In genomic region chrX:15704579-15705110, ce11 we compare ENCODE assay signal across 3 worm cellular contexts.
TF ChIP-seq lines count a peak whose summit lies in the region.

No protein-coding gene starts in this region.

TF ChIP-seq in whole organism, L1 larva, 84 proteins besides CTCF, POLR2A, EP300 and RAD21 (continued from another document):
- TF ChIP-seq elt-3 (tag; optimal IDR thresholded peaks at IDR 0.05; lab: Kevin White, UChicago) (peak in 5 of 6 experiments; percentile 78 to 93 (median 91)), blmp-1 (tag; optimal IDR thresholded peaks at IDR 0.05; lab: Kevin White, UChicago) (peak; percentile 10), ceh-88 (GFP tag; IDR thresholded peaks at IDR 0.05; lab: Robert Waterston, UW) (no peak), lin-13 (GFP tag; optimal IDR thresholded peaks at IDR 0.05; lab: Kevin White, UChicago) (peak; percentile 11), nhr-20 (tag; optimal IDR thresholded peaks at IDR 0.05; lab: Kevin White, UChicago) (peak; percentile 80), nhr-71 (tag; optimal IDR thresholded peaks at IDR 0.05; lab: Kevin White, UChicago) (peak; percentile 78), efl-3 (GFP tag; optimal IDR thresholded peaks at IDR 0.05; lab: Kevin White, UChicago) (no peak), fkh-8 (tag; optimal IDR thresholded peaks at IDR 0.05; lab: Kevin White, UChicago) (no peak), mdl-1 (tag; optimal IDR thresholded peaks at IDR 0.05; lab: Kevin White, UChicago) (peak in 1 of 2 experiments; percentile 26), nhr-47 (tag; optimal IDR thresholded peaks at IDR 0.05; lab: Kevin White, UChicago) (peak; percentile 19), tbx-2 (tag; optimal IDR thresholded peaks at IDR 0.05; lab: Kevin White, UChicago) (peak; percentile 13), sptf-1 (tag; optimal IDR thresholded peaks at IDR 0.05; lab: Kevin White, UChicago) (no peak), snu-23 (GFP tag; optimal IDR thresholded peaks at IDR 0.05; lab: Kevin White, UChicago) (peak; percentile 61), isw-1 (GFP tag; IDR thresholded peaks at IDR 0.05; lab: Robert Waterston, UW) (no peak), lin-35 (GFP tag; optimal IDR thresholded peaks at IDR 0.05; lab: Kevin White, UChicago) (peak in 1 of 2 experiments; percentile 33), efl-1 (optimal IDR thresholded peaks at IDR 0.05; lab: Kevin White, UChicago) (no peak), efl-1 (GFP tag; optimal IDR thresholded peaks at IDR 0.05 in 1 of 2; lab: Kevin White, UChicago) (peak in 1 of 2 experiments; percentile 33), nhr-90 (tag; optimal IDR thresholded peaks at IDR 0.05; lab: Kevin White, UChicago; ENCODE audit: poor library complexity) (peak; percentile 65), lin-14 (GFP tag; optimal IDR thresholded peaks at IDR 0.05; lab: Kevin White, UChicago) (peak; percentile 46)
TF ChIP-seq in whole organism, L1 larva: peak in this region for 18.

TF ChIP-seq in whole organism, L3 larva, 47 proteins besides CTCF, POLR2A, EP300 and RAD21 (continued from another document):
- TF ChIP-seq egl-5 (tag; optimal IDR thresholded peaks at IDR 0.05; lab: Kevin White, UChicago) (peak; percentile 47), lsy-12 (tag; optimal IDR thresholded peaks at IDR 0.05; lab: Kevin White, UChicago) (peak; percentile 9), mml-1 (tag; optimal IDR thresholded peaks at IDR 0.05; lab: Kevin White, UChicago) (no peak), pqm-1 (tag; optimal IDR thresholded peaks at IDR 0.05; lab: Kevin White, UChicago) (peak; percentile 68), fkh-2 (tag; optimal IDR thresholded peaks at IDR 0.05; lab: Kevin White, UChicago) (no peak), ztf-4 (tag; optimal IDR thresholded peaks at IDR 0.05; lab: Kevin White, UChicago) (no peak), ceh-9 (tag; optimal IDR thresholded peaks at IDR 0.05; lab: Kevin White, UChicago) (no peak), nhr-28 (tag; optimal IDR thresholded peaks at IDR 0.05; lab: Kevin White, UChicago) (no peak), aly-2 (tag; optimal IDR thresholded peaks at IDR 0.05; lab: Kevin White, UChicago) (no peak), lin-15B (tag; optimal IDR thresholded peaks at IDR 0.05; lab: Kevin White, UChicago) (no peak), ztf-11 (tag; optimal IDR thresholded peaks at IDR 0.05; lab: Kevin White, UChicago) (no peak), nhr-43 (tag; optimal IDR thresholded peaks at IDR 0.05; lab: Kevin White, UChicago; ENCODE audit: poor library complexity, severe bottlenecking) (no peak), R02D3.7 (tag; optimal IDR thresholded peaks at IDR 0.05; lab: Kevin White, UChicago) (no peak), ZK546.5 (tag; optimal IDR thresholded peaks at IDR 0.05; lab: Kevin White, UChicago) (no peak), fos-1 (tag; optimal IDR thresholded peaks at IDR 0.05; lab: Kevin White, UChicago) (no peak), mdl-1 (tag; optimal IDR thresholded peaks at IDR 0.05; lab: Kevin White, UChicago) (peak; percentile 8), lin-39 (tag; optimal IDR thresholded peaks at IDR 0.05; lab: Kevin White, UChicago) (no peak), nhr-76 (tag; optimal IDR thresholded peaks at IDR 0.05; lab: Kevin White, UChicago) (no peak), daf-12 (tag; optimal IDR thresholded peaks at IDR 0.05; lab: Kevin White, UChicago) (no peak), elt-1 (tag; optimal IDR thresholded peaks at IDR 0.05; lab: Kevin White, UChicago) (peak; percentile 3), nfya-1 (tag; optimal IDR thresholded peaks at IDR 0.05; lab: Kevin White, UChicago; ENCODE audit: insufficient read depth) (peak; percentile 32), sea-2 (GFP tag; optimal IDR thresholded peaks at IDR 0.05; lab: Kevin White, UChicago) (no peak), nhr-12 (tag; optimal IDR thresholded peaks at IDR 0.05; lab: Kevin White, UChicago) (no peak), ceh-16 (tag; optimal IDR thresholded peaks at IDR 0.05; lab: Kevin White, UChicago) (no peak), snpc-4 (tag; optimal IDR thresholded peaks at IDR 0.05; lab: Kevin White, UChicago) (no peak), elt-2 (tag; optimal IDR thresholded peaks at IDR 0.05; lab: Kevin White, UChicago) (peak; percentile 83), fkh-10 (GFP tag; optimal IDR thresholded peaks at IDR 0.05; lab: Kevin White, UChicago) (no peak), ceh-82 (tag; optimal IDR thresholded peaks at IDR 0.05; lab: Kevin White, UChicago) (no peak), jun-1 (tag; optimal IDR thresholded peaks at IDR 0.05; lab: Kevin White, UChicago) (peak; percentile 64), elt-3 (tag; optimal IDR thresholded peaks at IDR 0.05; lab: Kevin White, UChicago) (peak in 1 of 3 experiments; percentile 30), hmg-11 (tag; optimal IDR thresholded peaks at IDR 0.05; lab: Kevin White, UChicago) (no peak), eor-1 (tag; optimal IDR thresholded peaks at IDR 0.05; lab: Kevin White, UChicago) (no peak)

TF ChIP-seq in whole organism, L4 larva, 104 proteins besides CTCF, POLR2A, EP300 and RAD21 (continued from another document):
- no peak for TF ChIP-seq spr-3 (GFP tag; optimal IDR thresholded peaks at IDR 0.05; lab: Kevin White, UChicago)
- TF ChIP-seq unc-62 (GFP tag; optimal IDR thresholded peaks at IDR 0.05 in 1 of 2; lab: Kevin White, UChicago), result peak in 1 of 2 experiments; percentile 60
- no peak for TF ChIP-seq unc-62 (tag; optimal IDR thresholded peaks at IDR 0.05; lab: Kevin White, UChicago)
- TF ChIP-seq nhr-48 (tag; optimal IDR thresholded peaks at IDR 0.05; lab: Kevin White, UChicago), result peak; percentile 97
- no peak for TF ChIP-seq vab-7 (GFP tag; IDR thresholded peaks at IDR 0.05; lab: Robert Waterston, UW)
- no peak for TF ChIP-seq nhr-76 (tag; optimal IDR thresholded peaks at IDR 0.05; lab: Kevin White, UChicago)
- no peak for TF ChIP-seq spr-1 (tag; optimal IDR thresholded peaks at IDR 0.05; lab: Kevin White, UChicago)
- TF ChIP-seq gei-8 (GFP tag; optimal IDR thresholded peaks at IDR 0.05; lab: Kevin White, UChicago), result no peak
- TF ChIP-seq ctbp-1 (GFP tag; IDR thresholded peaks at IDR 0.05; lab: Robert Waterston, UW), result no peak
- no peak for TF ChIP-seq lin-29 (GFP tag; IDR thresholded peaks at IDR 0.05; lab: Robert Waterston, UW)
- no peak for TF ChIP-seq pqm-1 (tag; optimal IDR thresholded peaks at IDR 0.05; lab: Kevin White, UChicago)
- TF ChIP-seq ceh-62 (tag; optimal IDR thresholded peaks at IDR 0.05; lab: Kevin White, UChicago), result no peak
- no peak for TF ChIP-seq nhr-25 (tag; optimal IDR thresholded peaks at IDR 0.05; lab: Kevin White, UChicago; ENCODE audit: borderline replicate concordance, insufficient read depth)
- TF ChIP-seq zfp-3 (GFP tag; conservative IDR thresholded peaks at IDR 0.05; lab: Robert Waterston, UW), result no peak
- TF ChIP-seq lin-38 (GFP tag; IDR thresholded peaks at IDR 0.05; lab: Robert Waterston, UW), result no peak
- no peak for TF ChIP-seq F44E2.7 (GFP tag; IDR thresholded peaks at IDR 0.05; lab: Robert Waterston, UW)
- TF ChIP-seq mes-2 (tag; optimal IDR thresholded peaks at IDR 0.05; lab: Kevin White, UChicago; ENCODE audit: poor library complexity, severe bottlenecking), result no peak
- no peak for TF ChIP-seq ces-1 (GFP tag; optimal IDR thresholded peaks at IDR 0.05; lab: Kevin White, UChicago)
- TF ChIP-seq set-16 (GFP tag; IDR thresholded peaks at IDR 0.05; lab: Robert Waterston, UW), result no peak
- no peak for TF ChIP-seq tag-97 (GFP tag; IDR thresholded peaks at IDR 0.05; lab: Robert Waterston, UW)
- no peak for TF ChIP-seq F26F4.8 (GFP tag; conservative IDR thresholded peaks at IDR 0.05; lab: Robert Waterston, UW)
- TF ChIP-seq mep-1 (tag; optimal IDR thresholded peaks at IDR 0.05; lab: Kevin White, UChicago), result peak; percentile 34
- TF ChIP-seq ZK546.5 (tag; optimal IDR thresholded peaks at IDR 0.05; lab: Kevin White, UChicago), result no peak
- peak; percentile 30; the same call in 1 of the 2 replicates for TF ChIP-seq lin-1 (GFP tag; IDR thresholded peaks at IDR 0.05; lab: Robert Waterston, UW)
- TF ChIP-seq pha-4 (GFP tag; IDR thresholded peaks at IDR 0.05; lab: Robert Waterston, UW), result no peak
- TF ChIP-seq pha-4 (tag; optimal IDR thresholded peaks at IDR 0.05; lab: Kevin White, UChicago), result no peak
- no peak for TF ChIP-seq lin-39 (tag; optimal IDR thresholded peaks at IDR 0.05; lab: Kevin White, UChicago)
- TF ChIP-seq ztf-7 (tag; optimal IDR thresholded peaks at IDR 0.05; lab: Kevin White, UChicago), result no peak
- TF ChIP-seq daf-12 (tag; optimal IDR thresholded peaks at IDR 0.05; lab: Kevin White, UChicago), result no peak
- peak in 1 of 2 experiments; percentile 69 for TF ChIP-seq mdl-1 (tag; optimal IDR thresholded peaks at IDR 0.05; lab: Kevin White, UChicago)
- no peak for TF ChIP-seq ama-1 (optimal IDR thresholded peaks at IDR 0.05; lab: Kevin White, UChicago)
- TF ChIP-seq aly-2 (tag; optimal IDR thresholded peaks at IDR 0.05; lab: Kevin White, UChicago), result no peak
- no peak for TF ChIP-seq snpc-4 (tag; optimal IDR thresholded peaks at IDR 0.05; lab: Kevin White, UChicago)
- no peak for TF ChIP-seq zag-1 (tag; optimal IDR thresholded peaks at IDR 0.05; lab: Kevin White, UChicago)
- TF ChIP-seq daf-16 (GFP tag; optimal IDR thresholded peaks at IDR 0.05; lab: Kevin White, UChicago), result peak in 1 of 2 experiments; percentile 8
- peak; percentile 84 for TF ChIP-seq daf-16 (tag; optimal IDR thresholded peaks at IDR 0.05; lab: Kevin White, UChicago)
- no peak for TF ChIP-seq Y5F2A.4 (GFP tag; optimal IDR thresholded peaks at IDR 0.05; lab: Kevin White, UChicago)
- peak; percentile 70 for TF ChIP-seq dve-1 (tag; optimal IDR thresholded peaks at IDR 0.05; lab: Kevin White, UChicago; ENCODE audit: insufficient read depth)
- TF ChIP-seq nhr-28 (tag; optimal IDR thresholded peaks at IDR 0.05; lab: Kevin White, UChicago), result peak; percentile 53
- TF ChIP-seq Y48G9A.11 (GFP tag; IDR thresholded peaks at IDR 0.05; lab: Robert Waterston, UW), result no peak
- no peak for TF ChIP-seq F49E8.2 (tag; optimal IDR thresholded peaks at IDR 0.05; lab: Kevin White, UChicago; ENCODE audit: borderline replicate concordance)
- TF ChIP-seq lsy-2 (tag; optimal IDR thresholded peaks at IDR 0.05; lab: Kevin White, UChicago), result peak in 1 of 2 experiments; percentile 22
- no peak for TF ChIP-seq mxl-2 (GFP tag; conservative IDR thresholded peaks at IDR 0.05; lab: Robert Waterston, UW)
- TF ChIP-seq snpc-1.2 (GFP tag; IDR thresholded peaks at IDR 0.05; lab: Robert Waterston, UW), result no peak
- no peak for TF ChIP-seq nhr-111 (GFP tag; optimal IDR thresholded peaks at IDR 0.05; lab: Kevin White, UChicago)
- TF ChIP-seq madf-5 (GFP tag; IDR thresholded peaks at IDR 0.05; lab: Robert Waterston, UW), result no peak
- TF ChIP-seq F37D6.2 (tag; optimal IDR thresholded peaks at IDR 0.05; lab: Kevin White, UChicago), result no peak
- TF ChIP-seq ZK337.2 (GFP tag; IDR thresholded peaks at IDR 0.05; lab: Robert Waterston, UW), result no peak
- TF ChIP-seq nhr-102 (tag; optimal IDR thresholded peaks at IDR 0.05; lab: Kevin White, UChicago), result peak; percentile 50
- TF ChIP-seq F10B5.3 (tag; optimal IDR thresholded peaks at IDR 0.05; lab: Kevin White, UChicago), result no peak
- TF ChIP-seq hmg-1.1 (GFP tag; IDR thresholded peaks at IDR 0.05; lab: Robert Waterston, UW), result no peak
- no peak for TF ChIP-seq lin-15B (tag; optimal IDR thresholded peaks at IDR 0.05; lab: Kevin White, UChicago)
- no peak for TF ChIP-seq zip-2 (tag; optimal IDR thresholded peaks at IDR 0.05; lab: Kevin White, UChicago)
- no peak for TF ChIP-seq mdt-29 (GFP tag; IDR thresholded peaks at IDR 0.05; lab: Robert Waterston, UW)
- TF ChIP-seq unc-130 (GFP tag; optimal IDR thresholded peaks at IDR 0.05; lab: Kevin White, UChicago), result no peak
- TF ChIP-seq Y105C5A.15 (GFP tag; IDR thresholded peaks at IDR 0.05; lab: Robert Waterston, UW), result no peak
- TF ChIP-seq rbr-2 (tag; optimal IDR thresholded peaks at IDR 0.05; lab: Kevin White, UChicago), result no peak
- TF ChIP-seq sdz-12 (GFP tag; optimal IDR thresholded peaks at IDR 0.05; lab: Kevin White, UChicago), result no peak
- no peak for TF ChIP-seq ceh-82 (tag; optimal IDR thresholded peaks at IDR 0.05; lab: Kevin White, UChicago)
- TF ChIP-seq aha-1 (tag; lab: Kevin White, UChicago), result peak; percentile 85
- TF ChIP-seq daf-19 (GFP tag; conservative IDR thresholded peaks at IDR 0.05; lab: Robert Waterston, UW), result no peak
- TF ChIP-seq hlh-30 (tag; optimal IDR thresholded peaks at IDR 0.05; lab: Kevin White, UChicago; ENCODE audit: insufficient read depth), result peak; percentile 84
- TF ChIP-seq nhr-41 (GFP tag; IDR thresholded peaks at IDR 0.05; lab: Robert Waterston, UW), result no peak
- TF ChIP-seq Y75B8A.6 (GFP tag; IDR thresholded peaks at IDR 0.05; lab: Robert Waterston, UW), result no peak
- no peak for TF ChIP-seq cey-2 (tag; optimal IDR thresholded peaks at IDR 0.05; lab: Kevin White, UChicago; ENCODE audit: borderline replicate concordance, insufficient read depth)
- TF ChIP-seq egl-27 (tag; optimal IDR thresholded peaks at IDR 0.05; lab: Kevin White, UChicago), result no peak
- no peak for TF ChIP-seq nhr-42 (GFP tag; IDR thresholded peaks at IDR 0.05; lab: Robert Waterston, UW)
- TF ChIP-seq mxl-3 (GFP tag; optimal IDR thresholded peaks at IDR 0.05; lab: Kevin White, UChicago), result no peak
- no peak for TF ChIP-seq jun-1 (tag; optimal IDR thresholded peaks at IDR 0.05; lab: Kevin White, UChicago)
- no peak for TF ChIP-seq attf-4 (tag; optimal IDR thresholded peaks at IDR 0.05; lab: Kevin White, UChicago)
- TF ChIP-seq lin-13 (GFP tag; optimal IDR thresholded peaks at IDR 0.05; lab: Kevin White, UChicago), result no peak
- TF ChIP-seq php-3 (GFP tag; IDR thresholded peaks at IDR 0.05; lab: Robert Waterston, UW), result no peak
- peak; percentile 0 for TF ChIP-seq nhr-11 (tag; optimal IDR thresholded peaks at IDR 0.05; lab: Kevin White, UChicago)
- no peak for TF ChIP-seq unc-39 (tag; optimal IDR thresholded peaks at IDR 0.05; lab: Kevin White, UChicago)
- TF ChIP-seq dmd-9 (GFP tag; IDR thresholded peaks at IDR 0.05; lab: Robert Waterston, UW), result no peak
- no peak for TF ChIP-seq hif-1 (tag; optimal IDR thresholded peaks at IDR 0.05; lab: Kevin White, UChicago)
- TF ChIP-seq ztf-11 (tag; optimal IDR thresholded peaks at IDR 0.05; lab: Kevin White, UChicago), result no peak
- TF ChIP-seq fos-1 (tag; optimal IDR thresholded peaks at IDR 0.05; lab: Kevin White, UChicago), result no peak
- no peak for TF ChIP-seq daf-8 (GFP tag; IDR thresholded peaks at IDR 0.05; lab: Robert Waterston, UW)
- TF ChIP-seq lir-3 (tag; optimal IDR thresholded peaks at IDR 0.05; lab: Kevin White, UChicago), result no peak
- no peak for TF ChIP-seq dmd-8 (GFP tag; IDR thresholded peaks at IDR 0.05; lab: Robert Waterston, UW)
- no peak for TF ChIP-seq zfp-2 (tag; optimal IDR thresholded peaks at IDR 0.05; lab: Kevin White, UChicago)
- TF ChIP-seq skn-1 (tag; optimal IDR thresholded peaks at IDR 0.05; lab: Kevin White, UChicago), result no peak
- TF ChIP-seq nhr-6 (tag; optimal IDR thresholded peaks at IDR 0.05; lab: Kevin White, UChicago), result no peak
- no peak for TF ChIP-seq egl-43 (GFP tag; IDR thresholded peaks at IDR 0.05; lab: Robert Waterston, UW)
- no peak for TF ChIP-seq ceh-20 (GFP tag; IDR thresholded peaks at IDR 0.05; lab: Robert Waterston, UW)
- TF ChIP-seq zip-11 (GFP tag; IDR thresholded peaks at IDR 0.05; lab: Robert Waterston, UW), result no peak
- TF ChIP-seq nhr-77 (tag; optimal IDR thresholded peaks at IDR 0.05; lab: Kevin White, UChicago), result peak; percentile 49
- no peak for TF ChIP-seq ceh-28 (tag; optimal IDR thresholded peaks at IDR 0.05; lab: Kevin White, UChicago)
- no peak for TF ChIP-seq dpl-1 (GFP tag; optimal IDR thresholded peaks at IDR 0.05; lab: Kevin White, UChicago)
- TF ChIP-seq T20F7.1 (GFP tag; optimal IDR thresholded peaks at IDR 0.05; lab: Kevin White, UChicago), result no peak
- no peak for TF ChIP-seq fkh-10 (GFP tag; optimal IDR thresholded peaks at IDR 0.05; lab: Kevin White, UChicago)
- no peak for TF ChIP-seq T26A8.4 (GFP tag; IDR thresholded peaks at IDR 0.05; lab: Robert Waterston, UW)
TF ChIP-seq in whole organism, L4 larva: peak in this region for 17.
